Worm (Caenorhabditis elegans) whole organism, L4 larva: ENCODE data around the gene Y39G8B.7.
"Not testable (repeated sequence)": the region's sequence is repeated elsewhere in the genome, so short reads cannot be mapped to it uniquely, and the experiment has no call there.

ENCODE experiments used
- F44E2.7 ChIP-seq: fragments of 200-800 bp; sonication (Bioruptor generic); IDR thresholded peaks from 2 replicates; pipeline ENCODE4 v2.1.2; 2022; ENCODE audit warnings: missing genetic modification characterization, missing compliant biosample characterization
- R02D3.7 ChIP-seq: fragments of 150-350 bp; sonication (generic microtip); optimal IDR thresholded peaks from 3 replicates; lab custom pipeline; 2014; ENCODE audit warnings: missing biosample characterization, missing genetic modification characterization
- T20F7.1 ChIP-seq: fragments of 200-800 bp; sonication (Bioruptor generic); optimal IDR thresholded peaks from 2 replicates; lab custom pipeline; 2018; ENCODE audit warnings: mild to moderate bottlenecking, missing genetic modification characterization, missing compliant biosample characterization
- aha-1 ChIP-seq: fragments of 150-350 bp; peaks from one replicate; lab custom pipeline; 2014; ENCODE audit warnings: missing biosample characterization, missing genetic modification characterization
- aly-2 ChIP-seq: sonication (generic microtip); optimal IDR thresholded peaks from 2 replicates; lab custom pipeline; 2018; ENCODE audit warnings: missing biosample characterization, missing genetic modification characterization
- ama-1 ChIP-seq: fragments of 150-350 bp; optimal IDR thresholded peaks from 2 replicates; lab custom pipeline; 2014; ENCODE audit warnings: inconsistent platforms, mixed read lengths
- ceh-82 ChIP-seq: sonication (generic microtip); optimal IDR thresholded peaks from 2 replicates; lab custom pipeline; 2017; ENCODE audit warnings: missing biosample characterization, missing genetic modification characterization
- ces-1 ChIP-seq: fragments of 150-350 bp; sonication (generic microtip); optimal IDR thresholded peaks from 4 replicates; lab custom pipeline; 2014; ENCODE audit warnings: missing biosample characterization, missing genetic modification reagents, missing genetic modification characterization
- daf-19 ChIP-seq: fragments of 200-800 bp; sonication (Bioruptor generic); conservative IDR thresholded peaks from 2 replicates; pipeline ENCODE4 v1.3.6; 2022; ENCODE audit warnings: missing genetic modification characterization, missing compliant biosample characterization
- dmd-8 ChIP-seq: fragments of 200-800 bp; sonication (Bioruptor generic); IDR thresholded peaks from 2 replicates; pipeline ENCODE4 v1.3.6; 2022; ENCODE audit warnings: missing genetic modification characterization, missing compliant biosample characterization
- dve-1 ChIP-seq: sonication (generic microtip); optimal IDR thresholded peaks from 2 replicates; lab custom pipeline; 2017; ENCODE audit warnings: antibody characterized with exemption, mild to moderate bottlenecking, missing genetic modification characterization, missing compliant biosample characterization; ENCODE audit not compliant: insufficient read depth
- egl-43 ChIP-seq: fragments of 200-800 bp; sonication (Bioruptor generic); IDR thresholded peaks from 2 replicates; pipeline ENCODE4 v1.3.6; 2022; ENCODE audit warnings: missing genetic modification reagents, missing genetic modification characterization, missing compliant biosample characterization
- fos-1 ChIP-seq: fragments of 150-350 bp; optimal IDR thresholded peaks from 2 replicates; lab custom pipeline; 2014; ENCODE audit warnings: missing biosample characterization, missing genetic modification characterization
- hlh-11 ChIP-seq: fragments of 200-800 bp; sonication (Bioruptor generic); optimal IDR thresholded peaks from 2 replicates; lab custom pipeline; 2018; ENCODE audit warnings: mild to moderate bottlenecking, missing genetic modification characterization, missing compliant biosample characterization
- hlh-30 ChIP-seq: sonication (generic microtip); optimal IDR thresholded peaks from 2 replicates; lab custom pipeline; 2017; ENCODE audit warnings: antibody characterized with exemption, mild to moderate bottlenecking, missing genetic modification characterization, missing compliant biosample characterization; ENCODE audit not compliant: insufficient read depth
- hmg-1.1 ChIP-seq: fragments of 200-800 bp; sonication (Bioruptor generic); IDR thresholded peaks from 2 replicates; pipeline ENCODE4 v1.3.6; 2022; ENCODE audit warnings: missing genetic modification reagents, missing genetic modification characterization, missing compliant biosample characterization
- jun-1 ChIP-seq: fragments of 150-350 bp; optimal IDR thresholded peaks from 2 replicates; lab custom pipeline; 2014; ENCODE audit warnings: missing biosample characterization, missing genetic modification reagents, missing genetic modification characterization
- lim-7 ChIP-seq: fragments of 200-800 bp; sonication (Bioruptor generic); IDR thresholded peaks from 2 replicates; pipeline ENCODE4 v1.3.6; 2022; ENCODE audit warnings: missing genetic modification characterization, missing compliant biosample characterization
- lin-15B ChIP-seq: fragments of 150-350 bp; sonication (generic microtip); optimal IDR thresholded peaks from 3 replicates; lab custom pipeline; 2014; ENCODE audit warnings: missing biosample characterization, missing genetic modification characterization
- madf-5 ChIP-seq, 2 experiments: fragments of 200-800 bp; sonication (Bioruptor generic); IDR thresholded peaks; 2 replicates each; pipeline ENCODE4 v1.3.6; 2022; ENCODE audit warnings: missing compliant biosample characterization in 2 of 2, missing genetic modification characterization in 2 of 2
- mdl-1 ChIP-seq, 2 experiments: fragments of 150-350 bp in 1 of 2; sonication (generic microtip) in 1 of 2; optimal IDR thresholded peaks; 2 replicates each; lab custom pipeline; 2014 to 2017; ENCODE audit warnings: missing biosample characterization in 2 of 2, missing genetic modification characterization in 2 of 2
- mdt-29 ChIP-seq: fragments of 200-800 bp; sonication (Bioruptor generic); IDR thresholded peaks from 2 replicates; pipeline ENCODE4 v1.3.6; 2022; ENCODE audit warnings: missing genetic modification reagents, missing genetic modification characterization, missing compliant biosample characterization
- mes-2 ChIP-seq: sonication (generic microtip); optimal IDR thresholded peaks from 2 replicates; lab custom pipeline; 2016; ENCODE audit warnings: missing genotype, mild to moderate bottlenecking, missing genetic modification characterization, missing compliant biosample characterization; ENCODE audit not compliant: poor library complexity, severe bottlenecking
- mxl-3 ChIP-seq: fragments of 200-800 bp; sonication (Bioruptor generic); optimal IDR thresholded peaks from 2 replicates; lab custom pipeline; 2018; ENCODE audit warnings: mild to moderate bottlenecking, missing genetic modification characterization, missing compliant biosample characterization
- nhr-10 ChIP-seq: fragments of 150-350 bp; optimal IDR thresholded peaks from 2 replicates; lab custom pipeline; 2014; ENCODE audit warnings: missing biosample characterization, missing genetic modification characterization
- nhr-11 ChIP-seq: fragments of 150-350 bp; optimal IDR thresholded peaks from 2 replicates; lab custom pipeline; 2014; ENCODE audit warnings: missing biosample characterization, missing genetic modification characterization
- nhr-25 ChIP-seq: sonication (generic microtip); optimal IDR thresholded peaks from 2 replicates; lab custom pipeline; 2017; ENCODE audit warnings: missing genetic modification characterization, mild to moderate bottlenecking, missing compliant biosample characterization, antibody characterized with exemption, moderate library complexity, borderline replicate concordance; ENCODE audit not compliant: insufficient read depth
- nhr-42 ChIP-seq: fragments of 200-800 bp; sonication (Bioruptor generic); IDR thresholded peaks from 2 replicates; pipeline ENCODE4 v1.3.6; 2022; ENCODE audit warnings: missing genetic modification characterization, missing compliant biosample characterization
- nhr-48 ChIP-seq: sonication (generic microtip); optimal IDR thresholded peaks from 2 replicates; lab custom pipeline; 2016; ENCODE audit warnings: mild to moderate bottlenecking, missing genetic modification characterization, missing compliant biosample characterization
- pha-4 ChIP-seq, 2 experiments: fragments of 150-350 bp in 1 of 2; fragments of 200-800 bp in 1 of 2; sonication (Bioruptor generic) in 1 of 2; IDR thresholded peaks in 1 of 2; optimal IDR thresholded peaks in 1 of 2; 2 replicates each; pipeline versions ENCODE4 v1.3.6 to Lab custom; 2014 to 2022; ENCODE audit warnings: missing genetic modification characterization in 2 of 2, missing genetic modification reagents in 2 of 2, missing biosample characterization in 1 of 2, missing compliant biosample characterization in 1 of 2
- rbr-2 ChIP-seq: sonication (generic microtip); optimal IDR thresholded peaks from 2 replicates; lab custom pipeline; 2016; ENCODE audit warnings: missing genotype, missing genetic modification characterization, missing compliant biosample characterization
- saeg-2 ChIP-seq: fragments of 200-800 bp; sonication (Bioruptor generic); IDR thresholded peaks from 2 replicates; pipeline ENCODE4 v1.3.6; 2022; ENCODE audit warnings: missing genetic modification reagents, missing genetic modification characterization, missing compliant biosample characterization
- set-16 ChIP-seq: fragments of 200-800 bp; sonication (Bioruptor generic); IDR thresholded peaks from 2 replicates; pipeline ENCODE4 v1.3.6; 2022; ENCODE audit warnings: missing genetic modification reagents, missing genetic modification characterization, missing compliant biosample characterization
- snpc-1.2 ChIP-seq: fragments of 200-800 bp; sonication (Bioruptor generic); IDR thresholded peaks from 2 replicates; pipeline ENCODE4 v1.3.6; 2022; ENCODE audit warnings: missing genetic modification reagents, missing genetic modification characterization, missing compliant biosample characterization
- spr-1 ChIP-seq: sonication (generic microtip); optimal IDR thresholded peaks from 2 replicates; lab custom pipeline; 2016; ENCODE audit warnings: mild to moderate bottlenecking, missing genetic modification characterization, missing compliant biosample characterization
- spr-3 ChIP-seq: fragments of 200-800 bp; sonication (Bioruptor generic); optimal IDR thresholded peaks from 2 replicates; lab custom pipeline; 2018; ENCODE audit warnings: mild to moderate bottlenecking, missing genetic modification characterization, missing compliant biosample characterization
- tag-97 ChIP-seq: fragments of 200-800 bp; sonication (Bioruptor generic); IDR thresholded peaks from 2 replicates; pipeline ENCODE4 v1.3.6; 2022; ENCODE audit warnings: missing genetic modification characterization, missing compliant biosample characterization
- tra-1 ChIP-seq: fragments of 200-800 bp; sonication (Bioruptor generic); IDR thresholded peaks from 2 replicates; pipeline ENCODE4 v1.3.6; 2022; ENCODE audit warnings: missing genetic modification reagents, missing genetic modification characterization, missing compliant biosample characterization
- unc-130 ChIP-seq: sonication (generic microtip); optimal IDR thresholded peaks from 2 replicates; lab custom pipeline; 2016; ENCODE audit warnings: missing genetic modification reagents, missing genetic modification characterization, missing compliant biosample characterization
- unc-39 ChIP-seq: sonication (generic microtip); optimal IDR thresholded peaks from 2 replicates; lab custom pipeline; 2017; ENCODE audit warnings: missing biosample characterization, missing genetic modification characterization
- unc-62 ChIP-seq, 3 experiments: fragments of 150-350 bp in 1 of 3; sonication (generic microtip); optimal IDR thresholded peaks in 2 of 3; peaks in 1 of 3; 1 replicate in 1 of 3; 2 replicates in 2 of 3; lab custom pipeline; 2014 to 2017; ENCODE audit warnings: missing biosample characterization in 3 of 3, missing genetic modification characterization in 3 of 3, missing genetic modification reagents in 3 of 3, missing genotype in 1 of 3
- zfp-2 ChIP-seq: sonication (generic microtip); optimal IDR thresholded peaks from 2 replicates; lab custom pipeline; 2016; ENCODE audit warnings: mild to moderate bottlenecking, missing genetic modification characterization, missing compliant biosample characterization

Gene Y39G8B.7

ce11 chrII:13973514-13973913 is 21.3 kb downstream of the Y39G8B.7 start, which contains the start of gene Y39G8B.1 (continued):
- TF ChIP-seq hlh-30 (tag; lab: Kevin White, UChicago) (peak; percentile 15), zfp-2 (tag; lab: Kevin White, UChicago) (no peak), ces-1 (GFP tag; lab: Kevin White, UChicago) (no peak), nhr-25 (tag; lab: Kevin White, UChicago) (no peak), aly-2 (no peak), dve-1 (peak; percentile 60), spr-1 (tag; lab: Kevin White, UChicago) (no peak), F44E2.7 (GFP tag; lab: Robert Waterston, UW) (no peak), tag-97 (GFP tag; lab: Robert Waterston, UW) (no peak), hlh-11 (tag; lab: Kevin White, UChicago) (peak; percentile 27), nhr-11 (tag; lab: Kevin White, UChicago) (no peak), mes-2 (tag; lab: Kevin White, UChicago) (peak; percentile 36), nhr-48 (no peak), mdt-29 (GFP tag; lab: Robert Waterston, UW) (no peak), fos-1 (tag; lab: Kevin White, UChicago) (no peak), spr-3 (GFP tag; lab: Kevin White, UChicago) (no peak), unc-39 (tag; lab: Kevin White, UChicago) (no peak), dmd-8 (GFP tag; lab: Robert Waterston, UW) (no peak), rbr-2 (tag; lab: Kevin White, UChicago) (no peak)
- TF ChIP-seq, all 104 proteins: peak for 15

ce11 chrII:13972199-13972598 is 22.6 kb downstream of the Y39G8B.7 start:
- TF ChIP-seq aha-1 (tag; lab: Kevin White, UChicago), result peak; percentile 87
- TF ChIP-seq set-16 (GFP tag; lab: Robert Waterston, UW), result peak; percentile 82
- peak; percentile 54 for TF ChIP-seq nhr-42 (GFP tag; lab: Robert Waterston, UW)
- TF ChIP-seq egl-43 (GFP tag; lab: Robert Waterston, UW), result 0 out of 2 replicates have a peak, but pooled peaks have one; percentile 32
- TF ChIP-seq R02D3.7 (tag; lab: Kevin White, UChicago), result no peak

ce11 chrII:13968979-13969378 is 25.9 kb downstream of the Y39G8B.7 start, which contains the start of gene sre-43:
Gene sre-43 (minus strand): TSS chrII:13969079.
- TF ChIP-seq unc-130 (GFP tag; lab: Kevin White, UChicago) (no peak), tra-1 (no peak), nhr-10 (tag; lab: Kevin White, UChicago) (no peak), lin-15B (no peak), aly-2 (no peak)

ce11 chrII:13968007-13968406 is 26.8 kb downstream of the Y39G8B.7 start:
- TF ChIP-seq nhr-42 (GFP tag; lab: Robert Waterston, UW) (0 out of 2 replicates have a peak, but pooled peaks have one; percentile 25), unc-62 (GFP tag; optimal IDR thresholded peaks at IDR 0.05 in 1 of 2; lab: Kevin White, UChicago) (peak in 1 of 2 experiments; percentile 89), set-16 (GFP tag; lab: Robert Waterston, UW) (peak; percentile 47; the same call in 1 of the 2 replicates)
- not testable (repeated sequence) for TF ChIP-seq unc-62 (tag; optimal IDR thresholded peaks at IDR 0.05; lab: Kevin White, UChicago)

ce11 chrII:13966242-13966641 is 28.6 kb downstream of the Y39G8B.7 start, which contains the start of gene W07G1.7:
Gene W07G1.7 (minus strand): TSS chrII:13966342.
- TF ChIP-seq saeg-2, result no peak
- no peak for TF ChIP-seq jun-1 (tag; lab: Kevin White, UChicago)
- TF ChIP-seq pha-4 (GFP tag; IDR thresholded peaks at IDR 0.05; lab: Robert Waterston, UW), result no peak
- no peak for TF ChIP-seq pha-4 (tag; optimal IDR thresholded peaks at IDR 0.05; lab: Kevin White, UChicago)
- no peak for TF ChIP-seq snpc-1.2 (GFP tag; lab: Robert Waterston, UW)
- TF ChIP-seq mdl-1 (tag; optimal IDR thresholded peaks at IDR 0.05; lab: Kevin White, UChicago), result no peak
- TF ChIP-seq madf-5 (GFP tag; IDR thresholded peaks at IDR 0.05; lab: Robert Waterston, UW), result no peak
- no peak for TF ChIP-seq T20F7.1 (GFP tag; lab: Kevin White, UChicago)
- no peak for TF ChIP-seq ceh-82 (tag; lab: Kevin White, UChicago)
- TF ChIP-seq mxl-3 (GFP tag; lab: Kevin White, UChicago), result no peak
- no peak for TF ChIP-seq ama-1
- TF ChIP-seq lim-7 (GFP tag; lab: Robert Waterston, UW), result no peak
- no peak for TF ChIP-seq hmg-1.1 (GFP tag; lab: Robert Waterston, UW)
- TF ChIP-seq daf-19 (GFP tag; lab: Robert Waterston, UW), result no peak
